Fruit fly (Drosophila melanogaster) Kc167 (cell line): ENCODE data around the gene porin.

Experiments
- Myc ChIP-seq: fragments of >200 bp; optimal IDR thresholded peaks from 2 replicates; lab custom pipeline; 2017; ENCODE audit warnings: missing external identifiers
- Sin3A ChIP-seq: fragments of >200 bp; optimal IDR thresholded peaks from 2 replicates; lab custom pipeline; 2018; ENCODE audit warnings: missing external identifiers
- h ChIP-seq: fragments of >200 bp; optimal IDR thresholded peaks from 3 replicates; lab custom pipeline; 2018; ENCODE audit warnings: missing external identifiers
- insv ChIP-seq: fragments of >200 bp; optimal IDR thresholded peaks from 3 replicates; lab custom pipeline; 2018; ENCODE audit warnings: missing external identifiers
- psq ChIP-seq: fragments of >200 bp; optimal IDR thresholded peaks from 2 replicates; lab custom pipeline; 2017; ENCODE audit warnings: missing external identifiers
- ttk ChIP-seq: sonication (Bioruptor generic); optimal IDR thresholded peaks from 2 replicates; lab custom pipeline; 2017; ENCODE audit warnings: missing external identifiers

The porin gene

dm6 chr2L:10850320-10850990 lies at the start of gene porin:
TSS of gene porin (minus strand) at chr2L:10850848.
- no peak for TF ChIP-seq h (lab: Kevin White, UChicago)
- no peak for TF ChIP-seq ttk (lab: Kevin White, UChicago)
- TF ChIP-seq Myc = no peak
- no peak for TF ChIP-seq psq
- TF ChIP-seq Sin3A (lab: Kevin White, UChicago) = no peak
- TF ChIP-seq insv (lab: Kevin White, UChicago) = no peak

- no peak for TF ChIP-seq insv (lab: Kevin White, UChicago)
- no peak for TF ChIP-seq Myc
- no peak for TF ChIP-seq Sin3A (lab: Kevin White, UChicago)
- TF ChIP-seq psq = no peak
These were observed 38.2 kb upstream of the porin start, which contains the start of gene CG14071 for dm6 chr2L:10888827-10889226. TSS of gene CG14071 (minus strand) at chr2L:10888927.

dm6 chr2L:10869867-10870266 lies 19.2 kb upstream of the porin start, which contains the start of gene CG12517:
TSS of gene CG12517 (plus strand) at chr2L:10870167.
- no peak for TF ChIP-seq ttk (lab: Kevin White, UChicago)

- TF ChIP-seq ttk (lab: Kevin White, UChicago) (no peak), Myc (no peak), psq (no peak), h (lab: Kevin White, UChicago) (no peak), insv (lab: Kevin White, UChicago) (no peak), Sin3A (lab: Kevin White, UChicago) (no peak)
These were observed 7.7 kb upstream of the porin start, which contains the start of the genes aurB and Stam for dm6 chr2L:10858064-10859047. TSS of gene aurB (minus strand) at chr2L:10858094. TSS of gene Stam (plus strand) at chr2L:10858536.

- TF ChIP-seq h (lab: Kevin White, UChicago) = no peak
These were observed 5.8 kb upstream of the porin start, which contains the start of gene Dnz1 for dm6 chr2L:10856328-10856942. TSS of gene Dnz1 (minus strand) at chr2L:10856644.

- TF ChIP-seq Myc (no peak), h (lab: Kevin White, UChicago) (no peak), Sin3A (lab: Kevin White, UChicago) (no peak), psq (no peak), ttk (lab: Kevin White, UChicago) (no peak), insv (lab: Kevin White, UChicago) (no peak)
These were observed 751 bp upstream of the porin start for dm6 chr2L:10851336-10851862.

dm6 chr2L:10849511-10850191 lies 997 bp downstream of the porin start, which contains the start of gene SmydA-3:
TSS of gene SmydA-3 (plus strand) at chr2L:10850141.
- TF ChIP-seq Sin3A (lab: Kevin White, UChicago) (no peak), ttk (lab: Kevin White, UChicago) (no peak), Myc (no peak), h (lab: Kevin White, UChicago) (no peak), psq (no peak), insv (lab: Kevin White, UChicago) (no peak)

dm6 chr2L:10846944-10847343 lies 3.7 kb downstream of the porin start, which contains the start of gene Porin2:
TSS of gene Porin2 (minus strand) at chr2L:10847044.
- no peak for TF ChIP-seq ttk (lab: Kevin White, UChicago)
- TF ChIP-seq Myc = no peak
- no peak for TF ChIP-seq psq
- no peak for TF ChIP-seq Sin3A (lab: Kevin White, UChicago)
- no peak for TF ChIP-seq insv (lab: Kevin White, UChicago)
- no peak for TF ChIP-seq h (lab: Kevin White, UChicago)

dm6 chr2L:10845564-10845963 lies 5.1 kb downstream of the porin start, which contains the start of the genes CG17139 and CG17140:
TSS of gene CG17139 (minus strand) at chr2L:10845664.
TSS of gene CG17140 (minus strand) at chr2L:10845664.
- TF ChIP-seq Myc (no peak), Sin3A (lab: Kevin White, UChicago) (no peak), insv (lab: Kevin White, UChicago) (no peak), ttk (lab: Kevin White, UChicago) (no peak), h (lab: Kevin White, UChicago) (no peak), psq (no peak)

- TF ChIP-seq psq = no peak
- TF ChIP-seq Myc = no peak
- no peak for TF ChIP-seq h (lab: Kevin White, UChicago)
These were observed 8.3 kb downstream of the porin start, which contains the start of gene CG6700 for dm6 chr2L:10842326-10842725. TSS of gene CG6700 (minus strand) at chr2L:10842597.

dm6 chr2L:10841619-10842018 lies 9.0 kb downstream of the porin start:
- TF ChIP-seq insv (lab: Kevin White, UChicago) = no peak
